Worm (Caenorhabditis elegans): Measurements from ENCODE around the gene W01C9.2.

W01C9.2 gene

DNA sequence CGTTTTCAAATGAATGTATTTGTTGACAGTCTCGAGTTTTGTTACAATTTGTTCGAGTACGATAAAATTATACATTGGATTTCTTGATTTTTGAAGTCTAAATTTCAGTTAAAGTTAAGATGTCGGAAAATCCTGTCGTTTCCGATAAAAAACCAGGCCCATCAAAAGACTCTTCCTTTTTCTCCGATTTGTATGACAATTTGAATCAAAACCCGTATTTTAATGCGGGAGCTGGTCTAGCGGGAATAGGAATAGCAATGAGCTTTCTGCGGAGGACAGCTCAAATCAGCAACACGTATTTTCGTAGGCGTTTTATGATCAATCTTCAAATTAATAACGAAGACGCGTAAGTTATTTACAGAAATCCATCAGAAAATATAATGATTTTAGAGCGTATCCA lies 34.8 kb downstream of the W01C9.2 start, which contains the start of gene bcs-1:
TSS of gene bcs-1 (plus strand) at position 109 of the 400 bp plus-strand sequence.
- peak; percentile 49; the same call in 1 of the 2 replicates for TF ChIP-seq lin-38 (GFP tag; IDR thresholded peaks at IDR 0.05)
- TF ChIP-seq spr-3 (GFP tag; optimal IDR thresholded peaks at IDR 0.05), result no peak
- no peak for TF ChIP-seq daf-16 (GFP tag; optimal IDR thresholded peaks at IDR 0.05)
- TF ChIP-seq daf-16 (tag; optimal IDR thresholded peaks at IDR 0.05), result peak; percentile 14
- TF ChIP-seq aha-1 (tag), result no peak
- 0 out of 2 replicates have a peak, but pooled peaks have one; percentile 14 for TF ChIP-seq tra-1 (GFP tag; IDR thresholded peaks at IDR 0.05)
- TF ChIP-seq daf-8 (GFP tag; IDR thresholded peaks at IDR 0.05), result no peak
- TF ChIP-seq F49E8.2 (tag; optimal IDR thresholded peaks at IDR 0.05; ENCODE audit: borderline replicate concordance), result peak; percentile 39
- 0 out of 2 replicates have a peak, but pooled peaks have one; percentile 7 for TF ChIP-seq Y48G9A.11 (GFP tag; IDR thresholded peaks at IDR 0.05)

DNA sequence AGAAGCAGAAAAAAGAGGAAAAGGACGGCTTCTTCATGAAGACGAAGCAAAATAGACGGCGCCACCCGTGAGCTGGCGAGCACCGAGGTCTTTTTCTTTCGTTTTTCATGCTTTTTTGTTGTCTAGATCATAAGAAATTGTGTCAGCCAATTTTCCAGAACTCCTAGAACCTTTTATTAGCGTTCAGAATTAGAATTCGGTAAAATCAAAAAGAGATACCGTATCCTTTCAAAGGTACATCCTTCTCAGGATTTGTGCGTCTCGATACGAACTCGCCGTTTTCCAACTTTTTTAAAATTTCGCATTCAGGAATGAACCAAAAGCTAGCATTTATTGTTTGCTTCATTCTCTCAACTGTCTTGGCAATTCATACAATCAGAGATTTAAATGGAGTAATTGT lies 36.9 kb downstream of the W01C9.2 start, which contains the start of gene F54C9.7:
TSS of gene F54C9.7 (plus strand) at position 301 of the 400 bp plus-strand sequence.
- peak; percentile 44 for TF ChIP-seq lin-38 (GFP tag; IDR thresholded peaks at IDR 0.05)
- no peak for TF ChIP-seq php-3 (GFP tag; IDR thresholded peaks at IDR 0.05)

DNA sequence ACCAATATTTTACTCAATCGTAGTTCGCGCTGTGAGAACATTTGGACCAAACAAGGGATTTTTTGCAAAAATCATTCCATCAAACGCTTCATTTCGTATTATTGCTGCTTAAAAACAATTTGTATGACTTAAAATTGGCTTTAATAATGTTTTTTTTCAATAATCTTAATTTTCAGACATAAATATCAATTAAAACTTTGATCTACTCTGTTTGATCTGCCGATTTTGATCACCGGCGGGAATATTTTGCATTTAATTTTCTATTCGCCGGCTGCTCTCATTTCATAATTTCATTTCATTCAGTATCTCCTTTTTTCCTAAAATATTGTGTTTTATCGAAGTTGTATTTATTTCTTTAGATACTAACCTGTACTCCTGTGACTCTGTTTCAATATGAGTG lies 39.0 kb downstream of the W01C9.2 start, which contains the start of gene puf-5:
TSS of gene puf-5 (plus strand) at position 358 of the 400 bp plus-strand sequence.
- TF ChIP-seq F37D6.2 (tag; optimal IDR thresholded peaks at IDR 0.05) (no peak), daf-8 (GFP tag; IDR thresholded peaks at IDR 0.05) (no peak), rbr-2 (tag; optimal IDR thresholded peaks at IDR 0.05) (no peak), zip-2 (tag; optimal IDR thresholded peaks at IDR 0.05) (no peak), lin-13 (GFP tag; optimal IDR thresholded peaks at IDR 0.05) (no peak), nhr-10 (tag; optimal IDR thresholded peaks at IDR 0.05) (no peak), arid-1 (GFP tag; conservative IDR thresholded peaks at IDR 0.05) (no peak), duxl-1 (tag; optimal IDR thresholded peaks at IDR 0.05; ENCODE audit: poor library complexity) (no peak), hmg-1.1 (GFP tag; IDR thresholded peaks at IDR 0.05) (no peak), unc-130 (GFP tag; optimal IDR thresholded peaks at IDR 0.05) (peak; percentile 24), dmd-8 (GFP tag; IDR thresholded peaks at IDR 0.05) (no peak), ceh-28 (tag; optimal IDR thresholded peaks at IDR 0.05) (no peak), lin-38 (GFP tag; IDR thresholded peaks at IDR 0.05) (0 out of 2 replicates have a peak, but pooled peaks have one; percentile 4), dmd-9 (GFP tag; IDR thresholded peaks at IDR 0.05) (no peak), lin-39 (tag; optimal IDR thresholded peaks at IDR 0.05) (no peak), F44E2.7 (GFP tag; IDR thresholded peaks at IDR 0.05) (no peak), dpl-1 (GFP tag; optimal IDR thresholded peaks at IDR 0.05) (no peak)

DNA sequence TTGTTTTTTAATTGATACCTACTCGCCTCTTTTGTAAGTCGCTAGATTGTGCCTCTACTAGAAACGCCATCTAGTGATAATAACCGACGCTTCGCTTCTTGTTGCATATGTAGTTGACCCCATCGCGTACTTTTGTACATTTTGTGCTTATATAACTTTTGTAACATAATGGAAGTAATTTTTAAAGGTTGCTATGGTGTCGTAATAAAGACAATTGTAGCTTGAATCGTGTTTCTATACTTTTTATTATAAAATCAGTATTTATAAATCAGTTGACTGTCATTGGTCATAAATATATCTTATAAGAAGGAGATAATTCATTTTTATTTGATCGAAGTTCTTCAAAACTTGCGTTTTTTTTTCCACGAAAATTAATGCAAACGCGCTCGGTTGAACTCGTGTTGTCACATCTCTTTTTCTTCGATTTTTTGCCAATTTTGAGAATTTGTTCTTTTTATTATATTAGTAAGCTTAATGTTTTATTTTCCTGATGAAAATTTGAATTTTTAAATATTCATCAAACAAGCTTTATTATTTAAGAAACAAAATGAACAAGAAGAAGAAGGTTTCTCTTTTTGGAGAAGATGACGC lies 41.4 kb downstream of the W01C9.2 start, which contains the start of gene F54C9.9:
TSS of gene F54C9.9 (plus strand) at position 541 of the 591 bp plus-strand sequence.
- TF ChIP-seq Y105C5A.15 (GFP tag; IDR thresholded peaks at IDR 0.05), result no peak
- TF ChIP-seq mdt-29 (GFP tag; IDR thresholded peaks at IDR 0.05), result no peak
- no peak for TF ChIP-seq nhr-25 (tag; optimal IDR thresholded peaks at IDR 0.05; ENCODE audit: borderline replicate concordance, insufficient read depth)
- TF ChIP-seq dpl-1 (GFP tag; optimal IDR thresholded peaks at IDR 0.05), result peak; percentile 4
- TF ChIP-seq daf-19 (GFP tag; conservative IDR thresholded peaks at IDR 0.05), result no peak
- no peak for TF ChIP-seq nhr-48 (tag; optimal IDR thresholded peaks at IDR 0.05)
- TF ChIP-seq ZK337.2 (GFP tag; IDR thresholded peaks at IDR 0.05), result no peak
- TF ChIP-seq aha-1 (tag), result no peak
- TF ChIP-seq nhr-237 (tag; optimal IDR thresholded peaks at IDR 0.05), result no peak
- TF ChIP-seq zag-1 (tag; optimal IDR thresholded peaks at IDR 0.05), result no peak
- TF ChIP-seq F26F4.8 (GFP tag; conservative IDR thresholded peaks at IDR 0.05), result no peak
- no peak for TF ChIP-seq hif-1 (tag; optimal IDR thresholded peaks at IDR 0.05)
- TF ChIP-seq F49E8.2 (tag; optimal IDR thresholded peaks at IDR 0.05; ENCODE audit: borderline replicate concordance), result no peak
- TF ChIP-seq ZK546.5 (tag; optimal IDR thresholded peaks at IDR 0.05), result no peak
- peak; percentile 2 for TF ChIP-seq mep-1 (tag; optimal IDR thresholded peaks at IDR 0.05)
- no peak for TF ChIP-seq dmd-8 (GFP tag; IDR thresholded peaks at IDR 0.05)
- no peak for TF ChIP-seq Y48G9A.11 (GFP tag; IDR thresholded peaks at IDR 0.05)
- TF ChIP-seq vab-7 (GFP tag; IDR thresholded peaks at IDR 0.05), result no peak
- no peak for TF ChIP-seq F37D6.2 (tag; optimal IDR thresholded peaks at IDR 0.05)
- no peak for TF ChIP-seq rbr-2 (tag; optimal IDR thresholded peaks at IDR 0.05)
- no peak for TF ChIP-seq set-16 (GFP tag; IDR thresholded peaks at IDR 0.05)
- TF ChIP-seq nhr-28 (tag; optimal IDR thresholded peaks at IDR 0.05), result peak; percentile 11
- TF ChIP-seq zfp-3 (GFP tag; conservative IDR thresholded peaks at IDR 0.05), result no peak
- TF ChIP-seq skn-1 (tag; optimal IDR thresholded peaks at IDR 0.05), result no peak
- TF ChIP-seq mes-2 (tag; optimal IDR thresholded peaks at IDR 0.05; ENCODE audit: poor library complexity, severe bottlenecking), result peak; percentile 44
- TF ChIP-seq snpc-1.2 (GFP tag; IDR thresholded peaks at IDR 0.05), result peak; percentile 64; the same call in 1 of the 2 replicates
- no peak for TF ChIP-seq F44E2.7 (GFP tag; IDR thresholded peaks at IDR 0.05)
